Fruit fly (Drosophila melanogaster) whole organism, wandering third instar larva: ENCODE data around the gene Sb.
A peak's percentile ranks its signal among the peaks of the same experiment; 100 is the strongest.

Experiments used
- CG9705 ChIP-seq: fragments of 200-800 bp; sonication (Bioruptor generic); optimal IDR thresholded peaks from 2 replicates; lab custom pipeline; 2018; ENCODE audit warnings: missing biosample characterization, mild to moderate bottlenecking, missing genetic modification characterization
- CrebA ChIP-seq: fragments of 200-800 bp; sonication (Bioruptor generic); optimal IDR thresholded peaks from 2 replicates; lab custom pipeline; 2016; ENCODE audit warnings: missing biosample characterization, mild to moderate bottlenecking, missing genetic modification characterization, borderline replicate concordance
- Dfd ChIP-seq: fragments of >200 bp; optimal IDR thresholded peaks from 2 replicates; lab custom pipeline; 2017; ENCODE audit warnings: missing biosample characterization, missing genetic modification characterization
- Dif ChIP-seq: fragments of 200-275, 200-300 bp; sonication (Bioruptor generic); optimal IDR thresholded peaks from 2 replicates; lab custom pipeline; 2018; ENCODE audit warnings: missing biosample characterization, missing genetic modification characterization; ENCODE audit not compliant: partially characterized antibody
- HLH106 ChIP-seq: fragments of 200-800 bp; optimal IDR thresholded peaks from 3 replicates; lab custom pipeline; 2019; ENCODE audit warnings: missing biosample characterization, mild to moderate bottlenecking, missing genetic modification characterization, moderate library complexity
- Hnf4 ChIP-seq: fragments of 200-800 bp; sonication (Bioruptor generic); optimal IDR thresholded peaks from 2 replicates; lab custom pipeline; 2016; ENCODE audit warnings: missing biosample characterization, mild to moderate bottlenecking, missing genetic modification characterization
- Hr78 ChIP-seq: fragments of >200 bp; optimal IDR thresholded peaks from 2 replicates; lab custom pipeline; 2017; ENCODE audit warnings: missing biosample characterization, missing genetic modification characterization
- Hr83 ChIP-seq: fragments of 200-300 bp; sonication (Bioruptor generic); optimal IDR thresholded peaks from 2 replicates; lab custom pipeline; 2016; ENCODE audit warnings: missing biosample characterization, mild to moderate bottlenecking, missing genetic modification characterization, moderate library complexity; ENCODE audit not compliant: poor library complexity, severe bottlenecking
- Jra ChIP-seq: sonication (Bioruptor generic); optimal IDR thresholded peaks from 2 replicates; lab custom pipeline; 2016; ENCODE audit warnings: missing biosample characterization, missing genetic modification characterization
- Mio ChIP-seq: sonication (Bioruptor generic); optimal IDR thresholded peaks from 2 replicates; lab custom pipeline; 2016; ENCODE audit warnings: missing biosample characterization, missing genetic modification characterization
- Myc ChIP-seq: fragments of >200 bp; optimal IDR thresholded peaks from 2 replicates; lab custom pipeline; 2017
- OdsH ChIP-seq: fragments of 200-800 bp; sonication (Bioruptor generic); optimal IDR thresholded peaks from 2 replicates; lab custom pipeline; 2016; ENCODE audit warnings: missing biosample characterization, mild to moderate bottlenecking, missing genetic modification characterization
- Rel ChIP-seq, 2 experiments: fragments of 200-800 bp; sonication (Bioruptor generic) in 1 of 2; optimal IDR thresholded peaks; 2 replicates in 1 of 2; 3 replicates in 1 of 2; lab custom pipeline; 2016 to 2019; ENCODE audit warnings: mild to moderate bottlenecking in 2 of 2, missing biosample characterization in 2 of 2, missing genetic modification characterization in 2 of 2, moderate library complexity in 1 of 2
- Sp1 ChIP-seq: fragments of 200-800 bp; sonication (Bioruptor generic); optimal IDR thresholded peaks from 3 replicates; lab custom pipeline; 2019; ENCODE audit warnings: missing biosample characterization, mild to moderate bottlenecking, missing genetic modification characterization, moderate library complexity
- Vsx2 ChIP-seq: fragments of 200-300, 225-300 bp; sonication (Bioruptor generic); optimal IDR thresholded peaks from 2 replicates; lab custom pipeline; 2018; ENCODE audit warnings: missing biosample characterization, missing genetic modification characterization; ENCODE audit not compliant: partially characterized antibody
- br ChIP-seq: fragments of 200-800 bp; sonication (Bioruptor generic); optimal IDR thresholded peaks from 2 replicates; lab custom pipeline; 2016; ENCODE audit warnings: missing biosample characterization, missing genetic modification characterization
- brk ChIP-seq: fragments of 200-800 bp; sonication (Bioruptor generic); optimal IDR thresholded peaks from 2 replicates; lab custom pipeline; 2016; ENCODE audit warnings: missing biosample characterization, mild to moderate bottlenecking, missing genetic modification characterization
- dl ChIP-seq, 2 experiments: fragments of 175-275, 200-275 bp in 1 of 2; fragments of 200-275 bp in 1 of 2; sonication (Bioruptor generic); optimal IDR thresholded peaks; lab custom pipeline; 2018; ENCODE audit warnings: mild to moderate bottlenecking in 2 of 2, missing biosample characterization in 2 of 2, missing genetic modification characterization in 2 of 2, moderate library complexity in 2 of 2; ENCODE audit not compliant: partially characterized antibody in 2 of 2, insufficient read depth in 1 of 2
- dmrt93B ChIP-seq: fragments of 200-800 bp; sonication (Bioruptor generic); optimal IDR thresholded peaks from 2 replicates; lab custom pipeline; 2018; ENCODE audit warnings: missing biosample characterization, mild to moderate bottlenecking, missing genetic modification characterization
- ey ChIP-seq: fragments of 200-800 bp; sonication (Bioruptor generic); optimal IDR thresholded peaks from 2 replicates; lab custom pipeline; 2016; ENCODE audit warnings: missing biosample characterization, missing genetic modification characterization
- foxo ChIP-seq, 2 experiments: fragments of 200-800 bp; sonication (Bioruptor generic); optimal IDR thresholded peaks; 2 replicates in 1 of 2; 3 replicates in 1 of 2; lab custom pipeline; 2016 to 2017; ENCODE audit warnings: missing biosample characterization in 2 of 2, missing genetic modification characterization in 2 of 2
- fru ChIP-seq: fragments of 200-800 bp; sonication (Bioruptor generic); optimal IDR thresholded peaks from 3 replicates; lab custom pipeline; 2016; ENCODE audit warnings: missing biosample characterization, mild to moderate bottlenecking, missing genetic modification characterization
- h ChIP-seq: fragments of 200-800 bp; sonication (Bioruptor generic); optimal IDR thresholded peaks from 3 replicates; lab custom pipeline; 2016; ENCODE audit warnings: missing biosample characterization, mild to moderate bottlenecking, missing genetic modification characterization
- lola ChIP-seq: fragments of >200 bp; optimal IDR thresholded peaks from 2 replicates; lab custom pipeline; 2017; ENCODE audit warnings: missing biosample characterization, missing genetic modification characterization
- pan ChIP-seq: fragments of >200 bp; optimal IDR thresholded peaks from 2 replicates; lab custom pipeline; 2017
- psq ChIP-seq: fragments of 200-800 bp; sonication (Bioruptor generic); optimal IDR thresholded peaks from 3 replicates; lab custom pipeline; 2017; ENCODE audit warnings: missing biosample characterization, mild to moderate bottlenecking, missing genetic modification characterization, moderate library complexity
- rgr ChIP-seq: fragments of 200-800 bp; sonication (Bioruptor generic); optimal IDR thresholded peaks from 3 replicates; lab custom pipeline; 2016; ENCODE audit warnings: missing biosample characterization, mild to moderate bottlenecking, missing genetic modification characterization
- sage ChIP-seq: fragments of 200-800 bp; sonication (Bioruptor generic); optimal IDR thresholded peaks from 2 replicates; lab custom pipeline; 2016; ENCODE audit warnings: missing biosample characterization, mild to moderate bottlenecking, missing genetic modification characterization
- sv ChIP-seq: fragments of 200-800 bp; sonication (Bioruptor generic); optimal IDR thresholded peaks from 3 replicates; lab custom pipeline; 2016; ENCODE audit warnings: missing biosample characterization, missing genetic modification characterization
- tai ChIP-seq: sonication (Bioruptor generic); optimal IDR thresholded peaks from 2 replicates; lab custom pipeline; 2016; ENCODE audit warnings: missing biosample characterization, missing genetic modification characterization
- woc ChIP-seq: sonication (Bioruptor generic); optimal IDR thresholded peaks from 2 replicates; lab custom pipeline; 2016; ENCODE audit warnings: missing biosample characterization, mild to moderate bottlenecking, missing genetic modification characterization

Gene Sb

dm6 chr3R:16156032-16156431 is 40.1 kb downstream of the Sb start:
- TF ChIP-seq fru (GFP tag; lab: Kevin White, UChicago) (no peak), Mio (GFP tag; lab: Kevin White, UChicago) (no peak), Vsx2 (GFP tag; lab: Kevin White, UChicago) (peak; percentile 4)

- peak; percentile 35 for TF ChIP-seq Dif
- peak; percentile 42 for TF ChIP-seq br (GFP tag; lab: Kevin White, UChicago)
- no peak for TF ChIP-seq Mio (GFP tag; lab: Kevin White, UChicago)
- TF ChIP-seq Hr78 (GFP tag; lab: Kevin White, UChicago): no peak
- peak; percentile 61 for TF ChIP-seq HLH106 (tag; lab: Kevin White, UChicago)
- no peak for TF ChIP-seq lola (GFP tag; lab: Kevin White, UChicago)
- peak; percentile 1 for TF ChIP-seq Vsx2 (GFP tag; lab: Kevin White, UChicago)
- peak; percentile 33 for TF ChIP-seq sv (GFP tag; lab: Kevin White, UChicago)
- TF ChIP-seq OdsH (GFP tag; lab: Kevin White, UChicago): peak; percentile 79
- no peak for TF ChIP-seq tai (GFP tag; lab: Kevin White, UChicago)
- TF ChIP-seq ey (GFP tag; lab: Kevin White, UChicago): peak; percentile 65
- TF ChIP-seq fru (GFP tag; lab: Kevin White, UChicago): peak; percentile 97
- peak; percentile 33 for TF ChIP-seq dmrt93B
- TF ChIP-seq Myc (lab: Kevin White, UChicago): no peak
- TF ChIP-seq sage (GFP tag; lab: Kevin White, UChicago): no peak
- no peak for TF ChIP-seq Hnf4 (GFP tag; lab: Kevin White, UChicago)
- TF ChIP-seq pan (lab: Kevin White, UChicago): no peak
- peak; percentile 73 for TF ChIP-seq h (GFP tag; lab: Kevin White, UChicago)
- peak; percentile 62 for TF ChIP-seq woc (GFP tag; lab: Kevin White, UChicago)
- TF ChIP-seq rgr: peak; percentile 51
- peak; percentile 15 to 68 for TF ChIP-seq dl (GFP tag; optimal IDR thresholded peaks at IDR 0.05; lab: Kevin White, UChicago; ENCODE audit: insufficient read depth in 1 of 2, partially characterized antibody in 2 of 2)
- no peak for TF ChIP-seq Rel (GFP tag; optimal IDR thresholded peaks at IDR 0.05; lab: Kevin White, UChicago)
- peak; percentile 89 for TF ChIP-seq Rel (tag; optimal IDR thresholded peaks at IDR 0.05; lab: Kevin White, UChicago)
- peak; percentile 65 for TF ChIP-seq Sp1
- no peak for TF ChIP-seq CrebA
- peak in 1 of 2 experiments; percentile 67 for TF ChIP-seq foxo (GFP tag; optimal IDR thresholded peaks at IDR 0.05; lab: Kevin White, UChicago)
- TF ChIP-seq psq (GFP tag; lab: Kevin White, UChicago): peak; percentile 58
Measured at dm6 chr3R:16157564-16158242, 41.7 kb downstream of the Sb start.

dm6 chr3R:16168088-16168487 is 52.1 kb downstream of the Sb start:
- TF ChIP-seq tai (GFP tag; lab: Kevin White, UChicago) (no peak), h (GFP tag; lab: Kevin White, UChicago) (no peak), Jra (no peak), sv (GFP tag; lab: Kevin White, UChicago) (no peak), Vsx2 (GFP tag; lab: Kevin White, UChicago) (no peak), Mio (GFP tag; lab: Kevin White, UChicago) (no peak), br (GFP tag; lab: Kevin White, UChicago) (no peak), ey (GFP tag; lab: Kevin White, UChicago) (no peak), Hr83 (GFP tag; lab: Kevin White, UChicago) (no peak), foxo (GFP tag; optimal IDR thresholded peaks at IDR 0.05; lab: Kevin White, UChicago) (no peak), CrebA (no peak), Dfd (GFP tag; lab: Kevin White, UChicago) (no peak), sage (GFP tag; lab: Kevin White, UChicago) (no peak), HLH106 (tag; lab: Kevin White, UChicago) (no peak), brk (GFP tag; lab: Kevin White, UChicago) (no peak), CG9705 (GFP tag; lab: Kevin White, UChicago) (no peak), OdsH (GFP tag; lab: Kevin White, UChicago) (no peak)

dm6 chr3R:16171747-16172146 is 55.8 kb downstream of the Sb start, which contains the start of gene CG8925:
Gene CG8925, plus strand, starts transcription at chr3R:16171991.
- TF ChIP-seq Jra (no peak), sage (GFP tag; lab: Kevin White, UChicago) (no peak), Hnf4 (GFP tag; lab: Kevin White, UChicago) (no peak), Dfd (GFP tag; lab: Kevin White, UChicago) (no peak), CrebA (no peak), Vsx2 (GFP tag; lab: Kevin White, UChicago) (no peak)
